Worm (Caenorhabditis elegans): ENCODE results near the gene srx-3.

ce11 chrV:9053969-9054368, 48.6 kb downstream of the srx-3 start, which contains the start of gene C25E10.8:
- no peak for TF ChIP-seq lir-1 (GFP tag; conservative IDR thresholded peaks at IDR 0.05)
- no peak for TF ChIP-seq repo-1 (tag; optimal IDR thresholded peaks at IDR 0.05)
- no peak for TF ChIP-seq egrh-3 (GFP tag; IDR thresholded peaks at IDR 0.05)
- no peak for TF ChIP-seq lsl-1 (GFP tag; optimal IDR thresholded peaks at IDR 0.05)
- TF ChIP-seq nhr-27 (tag; optimal IDR thresholded peaks at IDR 0.05) = no peak
- no peak for TF ChIP-seq ets-4 (GFP tag; optimal IDR thresholded peaks at IDR 0.05)
- no peak for TF ChIP-seq snpc-1.3 (tag; optimal IDR thresholded peaks at IDR 0.05; ENCODE audit: insufficient read depth)
- no peak for TF ChIP-seq lag-1 (GFP tag; IDR thresholded peaks at IDR 0.05)
- TF ChIP-seq ama-1 (optimal IDR thresholded peaks at IDR 0.05) = no peak
- no peak for TF ChIP-seq ama-1 (GFP tag; optimal IDR thresholded peaks at IDR 0.05)
- TF ChIP-seq die-1 (tag; optimal IDR thresholded peaks at IDR 0.05) = no peak
- TF ChIP-seq snpc-4 (GFP tag; optimal IDR thresholded peaks at IDR 0.05) = no peak
- TF ChIP-seq snpc-4 (tag; optimal IDR thresholded peaks at IDR 0.05) = no peak
- no peak for TF ChIP-seq Y67H2A.10 (GFP tag; conservative IDR thresholded peaks at IDR 0.05)
- no peak for TF ChIP-seq nfya-2 (GFP tag; IDR thresholded peaks at IDR 0.05)
- no peak for TF ChIP-seq unc-62 (GFP tag; optimal IDR thresholded peaks at IDR 0.05)
